Fruit fly (Drosophila melanogaster): ENCODE results near the gene CG3191.

CG3191 gene

DNA sequence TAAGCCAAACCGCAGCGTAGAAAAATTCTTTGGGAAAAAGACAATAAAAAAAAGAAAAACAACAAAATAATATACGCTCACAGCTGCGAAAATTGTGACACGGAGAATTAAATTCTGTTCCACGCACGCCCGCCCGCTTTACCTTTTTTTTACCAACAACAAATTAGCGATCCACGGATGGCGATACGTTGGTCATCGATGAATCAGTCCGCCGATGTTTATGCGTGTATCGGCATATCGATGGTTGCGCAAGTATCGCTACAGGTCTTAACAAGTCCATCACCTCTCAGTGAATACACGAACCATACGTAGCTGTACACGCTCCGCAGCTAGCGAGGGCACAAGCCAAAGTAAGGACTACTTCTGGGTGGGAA is 18.8 kb upstream of the CG3191 start, which contains the start of gene CG2924 (continued):
- TF ChIP-seq CG4404 (GFP tag; IDR thresholded peaks at IDR 0.05): no peak
- peak; percentile 70 for TF ChIP-seq MBD-R2 (GFP tag; IDR thresholded peaks at IDR 0.05)
- no peak for TF ChIP-seq gcm2 (GFP tag; optimal IDR thresholded peaks at IDR 0.05)
- no peak for TF ChIP-seq Spps (tag; optimal IDR thresholded peaks at IDR 0.05)
- peak; percentile 99 for TF ChIP-seq Dll (GFP tag; IDR thresholded peaks at IDR 0.05; ENCODE audit: partially characterized antibody)
- TF ChIP-seq CG42726 (GFP tag; IDR thresholded peaks at IDR 0.05; ENCODE audit: partially characterized antibody): peak; percentile 100
- peak; percentile 50 for TF ChIP-seq Bteb2 (GFP tag; optimal IDR thresholded peaks at IDR 0.05)
- no peak for TF ChIP-seq Gsc (GFP tag; IDR thresholded peaks at IDR 0.05)
- peak; percentile 59 for TF ChIP-seq CG18599 (GFP tag; optimal IDR thresholded peaks at IDR 0.05)
- peak; percentile 43 for TF ChIP-seq YL-1 (GFP tag; optimal IDR thresholded peaks at IDR 0.05)
- TF ChIP-seq h (optimal IDR thresholded peaks at IDR 0.05): no peak
- peak; percentile 100 for TF ChIP-seq pzg (GFP tag; optimal IDR thresholded peaks at IDR 0.05)
- no peak for TF ChIP-seq salm (tag; optimal IDR thresholded peaks at IDR 0.05)
- TF ChIP-seq Antp (GFP tag; optimal IDR thresholded peaks at IDR 0.05): peak; percentile 86
- peak; percentile 0 for TF ChIP-seq CG10979 (tag; optimal IDR thresholded peaks at IDR 0.05)
- peak; percentile 50; the same call in 1 of the 2 replicates for TF ChIP-seq CG1024 (GFP tag; IDR thresholded peaks at IDR 0.05)
- TF ChIP-seq CG11723 (GFP tag; optimal IDR thresholded peaks at IDR 0.05): no peak
- TF ChIP-seq CG5245 (GFP tag; optimal IDR thresholded peaks at IDR 0.05): peak; percentile 21
- no peak for TF ChIP-seq CG3838 (GFP tag; optimal IDR thresholded peaks at IDR 0.05)
- peak; percentile 82 for TF ChIP-seq Lhr (GFP tag; optimal IDR thresholded peaks at IDR 0.05)
- TF ChIP-seq CG16815 (GFP tag; optimal IDR thresholded peaks at IDR 0.05): no peak
- peak; percentile 59 for TF ChIP-seq ind (GFP tag; optimal IDR thresholded peaks at IDR 0.05)
- 0 out of 2 replicates have a peak, but pooled peaks have one; percentile 24 for TF ChIP-seq CG32772 (GFP tag; IDR thresholded peaks at IDR 0.05)
- TF ChIP-seq otp (GFP tag; IDR thresholded peaks at IDR 0.05): no peak
- TF ChIP-seq Drgx (GFP tag; IDR thresholded peaks at IDR 0.05): no peak
- TF ChIP-seq pros (GFP tag; optimal IDR thresholded peaks at IDR 0.05): no peak
- TF ChIP-seq kah (GFP tag; optimal IDR thresholded peaks at IDR 0.05): no peak
- peak in 1 of 2 experiments; percentile 9 for TF ChIP-seq insv (GFP tag; optimal IDR thresholded peaks at IDR 0.05)
- no peak for TF ChIP-seq Ssrp (tag; optimal IDR thresholded peaks at IDR 0.05)
- TF ChIP-seq Stat92E (GFP tag; optimal IDR thresholded peaks at IDR 0.05): peak in 1 of 3 experiments; percentile 4
- TF ChIP-seq CG2129 (GFP tag; IDR thresholded peaks at IDR 0.05; ENCODE audit: partially characterized antibody): peak; percentile 96
- TF ChIP-seq Chrac-16 (GFP tag; optimal IDR thresholded peaks at IDR 0.05): peak; percentile 52
- peak; percentile 54 for TF ChIP-seq stwl (tag; optimal IDR thresholded peaks at IDR 0.05)
- TF ChIP-seq bbx (GFP tag; IDR thresholded peaks at IDR 0.05; ENCODE audit: partially characterized antibody): peak; percentile 100
- peak; percentile 54 for TF ChIP-seq NC2β (GFP tag; optimal IDR thresholded peaks at IDR 0.05)
- no peak for TF ChIP-seq Tbp (GFP tag; optimal IDR thresholded peaks at IDR 0.05)
- TF ChIP-seq Sox100B (GFP tag; optimal IDR thresholded peaks at IDR 0.05): no peak
- peak; percentile 53 to 87 for TF ChIP-seq Pdp1 (GFP tag; optimal IDR thresholded peaks at IDR 0.05)
- TF ChIP-seq CG14667 (GFP tag; IDR thresholded peaks at IDR 0.05): no peak
- no peak for TF ChIP-seq CG18476 (GFP tag; optimal IDR thresholded peaks at IDR 0.05)
- 0 out of 2 replicates have a peak, but pooled peaks have one; percentile 48 for TF ChIP-seq ara (GFP tag; IDR thresholded peaks at IDR 0.05)
- peak; percentile 18 for TF ChIP-seq cwo (GFP tag; optimal IDR thresholded peaks at IDR 0.05)
- peak; percentile 76; the same call in 2 of the 3 replicates for TF ChIP-seq CG11560 (tag; IDR thresholded peaks at IDR 0.05)
- peak; percentile 100 for TF ChIP-seq Sry-δ (GFP tag; optimal IDR thresholded peaks at IDR 0.05)
- peak; percentile 51 for TF ChIP-seq grau (tag; optimal IDR thresholded peaks at IDR 0.05)
- no peak for TF ChIP-seq yki (optimal IDR thresholded peaks at IDR 0.05)
- no peak for TF ChIP-seq CG12071 (GFP tag; optimal IDR thresholded peaks at IDR 0.05)
- TF ChIP-seq ranshi (GFP tag; IDR thresholded peaks at IDR 0.05): peak; percentile 52; the same call in 1 of the 2 replicates
- peak; percentile 97 for TF ChIP-seq CG14860 (GFP tag; IDR thresholded peaks at IDR 0.05; ENCODE audit: partially characterized antibody)
- no peak for TF ChIP-seq Sry-β (GFP tag; optimal IDR thresholded peaks at IDR 0.05)
- TF ChIP-seq CG15073 (GFP tag; optimal IDR thresholded peaks at IDR 0.05): no peak

All from whole organism, embryonic.